Fruit fly (Drosophila melanogaster): ENCODE data around the gene CG3916.

dm6 chr3R:12226239-12226638 lies 3.0 kb upstream of the CG3916 start, which contains the start of gene CG12256:
- TF ChIP-seq CG8478 (optimal IDR thresholded peaks at IDR 0.05) (no peak), CTCF (optimal IDR thresholded peaks at IDR 0.05) (no peak)
